Worm (Caenorhabditis elegans) whole organism, L4 larva: ENCODE data around the gene F01D5.1.

Experiments used
- F26F4.8 ChIP-seq: fragments of 200-800 bp; sonication (Bioruptor generic); conservative IDR thresholded peaks from 2 replicates; pipeline ENCODE4 v1.3.6; 2022; ENCODE audit warnings: missing genetic modification characterization, missing compliant biosample characterization
- T20F7.1 ChIP-seq: fragments of 200-800 bp; sonication (Bioruptor generic); optimal IDR thresholded peaks from 2 replicates; lab custom pipeline; 2018; ENCODE audit warnings: mild to moderate bottlenecking, missing genetic modification characterization, missing compliant biosample characterization
- Y105C5A.15 ChIP-seq: fragments of 200-800 bp; sonication (Bioruptor generic); IDR thresholded peaks from 2 replicates; pipeline ENCODE4 v1.3.6; 2022; ENCODE audit warnings: missing genetic modification characterization, missing compliant biosample characterization
- Y75B8A.6 ChIP-seq: fragments of 200-800 bp; sonication (Bioruptor generic); IDR thresholded peaks from 2 replicates; pipeline ENCODE4 v1.3.6; 2022; ENCODE audit warnings: missing genetic modification reagents, missing genetic modification characterization, missing compliant biosample characterization
- ZK546.5 ChIP-seq, 2 experiments: sonication (generic microtip); optimal IDR thresholded peaks; 2 replicates each; lab custom pipeline; 2017; ENCODE audit warnings: missing biosample characterization in 2 of 2, missing genetic modification characterization in 2 of 2
- aha-1 ChIP-seq: fragments of 150-350 bp; peaks from one replicate; lab custom pipeline; 2014; ENCODE audit warnings: missing biosample characterization, missing genetic modification characterization
- ceh-32 ChIP-seq: sonication (generic microtip); optimal IDR thresholded peaks from 2 replicates; lab custom pipeline; 2016; ENCODE audit warnings: mild to moderate bottlenecking, missing genetic modification characterization, missing compliant biosample characterization; ENCODE audit not compliant: poor library complexity
- ceh-82 ChIP-seq: sonication (generic microtip); optimal IDR thresholded peaks from 2 replicates; lab custom pipeline; 2017; ENCODE audit warnings: missing biosample characterization, missing genetic modification characterization
- cey-2 ChIP-seq: sonication (generic microtip); optimal IDR thresholded peaks from 3 replicates; lab custom pipeline; 2017; ENCODE audit warnings: missing genetic modification characterization, mild to moderate bottlenecking, missing compliant biosample characterization, antibody characterized with exemption, borderline replicate concordance; ENCODE audit not compliant: insufficient read depth
- daf-16 ChIP-seq, 3 experiments: sonication (generic microtip); optimal IDR thresholded peaks; 2 replicates each; lab custom pipeline; 2016 to 2017; ENCODE audit warnings: missing genetic modification characterization in 3 of 3, missing genetic modification reagents in 3 of 3, mild to moderate bottlenecking in 2 of 3, missing compliant biosample characterization in 2 of 3, missing biosample characterization in 1 of 3, moderate library complexity in 1 of 3
- daf-19 ChIP-seq: fragments of 200-800 bp; sonication (Bioruptor generic); conservative IDR thresholded peaks from 2 replicates; pipeline ENCODE4 v1.3.6; 2022; ENCODE audit warnings: missing genetic modification characterization, missing compliant biosample characterization
- dmd-6 ChIP-seq: fragments of 200-800 bp; sonication (Bioruptor generic); IDR thresholded peaks from 2 replicates; pipeline ENCODE4 v1.3.6; 2022; ENCODE audit warnings: missing genetic modification reagents, missing genetic modification characterization, missing compliant biosample characterization
- dmd-9 ChIP-seq: fragments of 200-800 bp; sonication (Bioruptor generic); IDR thresholded peaks from 2 replicates; pipeline ENCODE4 v1.3.6; 2022; ENCODE audit warnings: missing genetic modification reagents, missing genetic modification characterization, missing compliant biosample characterization
- dpl-1 ChIP-seq: fragments of 150-350 bp; optimal IDR thresholded peaks from 2 replicates; lab custom pipeline; 2014; ENCODE audit warnings: missing biosample characterization, missing genetic modification reagents, missing genetic modification characterization
- duxl-1 ChIP-seq: sonication (generic microtip); optimal IDR thresholded peaks from 2 replicates; lab custom pipeline; 2016; ENCODE audit warnings: mild to moderate bottlenecking, missing genetic modification characterization, moderate library complexity, missing compliant biosample characterization; ENCODE audit not compliant: poor library complexity
- dve-1 ChIP-seq: sonication (generic microtip); optimal IDR thresholded peaks from 2 replicates; lab custom pipeline; 2017; ENCODE audit warnings: antibody characterized with exemption, mild to moderate bottlenecking, missing genetic modification characterization, missing compliant biosample characterization; ENCODE audit not compliant: insufficient read depth
- egl-27 ChIP-seq: sonication (generic microtip); optimal IDR thresholded peaks from 3 replicates; lab custom pipeline; 2017; ENCODE audit warnings: missing biosample characterization, missing genetic modification reagents, missing genetic modification characterization
- egl-43 ChIP-seq: fragments of 200-800 bp; sonication (Bioruptor generic); IDR thresholded peaks from 2 replicates; pipeline ENCODE4 v1.3.6; 2022; ENCODE audit warnings: missing genetic modification reagents, missing genetic modification characterization, missing compliant biosample characterization
- hif-1 ChIP-seq, 2 experiments: sonication (generic microtip); optimal IDR thresholded peaks; 2 replicates each; lab custom pipeline; 2016 to 2017; ENCODE audit warnings: missing compliant biosample characterization in 2 of 2, missing genetic modification characterization in 2 of 2, missing genetic modification reagents in 2 of 2, missing genotype in 2 of 2, mild to moderate bottlenecking in 1 of 2
- hlh-11 ChIP-seq: fragments of 200-800 bp; sonication (Bioruptor generic); optimal IDR thresholded peaks from 2 replicates; lab custom pipeline; 2018; ENCODE audit warnings: mild to moderate bottlenecking, missing genetic modification characterization, missing compliant biosample characterization
- hlh-30 ChIP-seq: sonication (generic microtip); optimal IDR thresholded peaks from 2 replicates; lab custom pipeline; 2017; ENCODE audit warnings: antibody characterized with exemption, mild to moderate bottlenecking, missing genetic modification characterization, missing compliant biosample characterization; ENCODE audit not compliant: insufficient read depth
- lin-29 ChIP-seq: fragments of 200-800 bp; sonication (Bioruptor generic); IDR thresholded peaks from 2 replicates; pipeline ENCODE4 v1.3.6; 2022; ENCODE audit warnings: missing genetic modification reagents, missing genetic modification characterization, missing compliant biosample characterization
- lin-38 ChIP-seq: fragments of 200-800 bp; sonication (Bioruptor generic); IDR thresholded peaks from 2 replicates; pipeline ENCODE4 v1.3.6; 2022; ENCODE audit warnings: missing genetic modification reagents, missing genetic modification characterization, missing compliant biosample characterization
- lin-39 ChIP-seq: fragments of 150-350 bp; optimal IDR thresholded peaks from 2 replicates; lab custom pipeline; 2014; ENCODE audit warnings: missing biosample characterization, missing genetic modification reagents, missing genetic modification characterization
- mep-1 ChIP-seq: fragments of 150-350 bp; sonication (generic microtip); optimal IDR thresholded peaks from 3 replicates; lab custom pipeline; 2014; ENCODE audit warnings: missing biosample characterization, missing genetic modification characterization
- mes-2 ChIP-seq: sonication (generic microtip); optimal IDR thresholded peaks from 2 replicates; lab custom pipeline; 2016; ENCODE audit warnings: missing genotype, mild to moderate bottlenecking, missing genetic modification characterization, missing compliant biosample characterization; ENCODE audit not compliant: poor library complexity, severe bottlenecking
- mxl-2 ChIP-seq: fragments of 200-800 bp; sonication (Bioruptor generic); conservative IDR thresholded peaks from 2 replicates; pipeline ENCODE4 v1.3.6; 2022; ENCODE audit warnings: missing genetic modification reagents, missing genetic modification characterization, missing compliant biosample characterization
- mxl-3 ChIP-seq: fragments of 200-800 bp; sonication (Bioruptor generic); optimal IDR thresholded peaks from 2 replicates; lab custom pipeline; 2018; ENCODE audit warnings: mild to moderate bottlenecking, missing genetic modification characterization, missing compliant biosample characterization
- nhr-102 ChIP-seq: sonication (generic microtip); optimal IDR thresholded peaks from 2 replicates; lab custom pipeline; 2016; ENCODE audit warnings: mild to moderate bottlenecking, missing genetic modification characterization, moderate library complexity, missing compliant biosample characterization
- nhr-11 ChIP-seq: fragments of 150-350 bp; optimal IDR thresholded peaks from 2 replicates; lab custom pipeline; 2014; ENCODE audit warnings: missing biosample characterization, missing genetic modification characterization
- nhr-111 ChIP-seq: fragments of 200-800 bp; sonication (Bioruptor generic); optimal IDR thresholded peaks from 2 replicates; lab custom pipeline; 2018; ENCODE audit warnings: mild to moderate bottlenecking, missing genetic modification characterization, missing compliant biosample characterization
- nhr-237 ChIP-seq: sonication (generic microtip); optimal IDR thresholded peaks from 2 replicates; lab custom pipeline; 2017; ENCODE audit warnings: missing biosample characterization, missing genetic modification characterization
- nhr-41 ChIP-seq: fragments of 200-800 bp; sonication (Bioruptor generic); IDR thresholded peaks from 2 replicates; pipeline ENCODE4 v1.3.6; 2022; ENCODE audit warnings: missing genetic modification reagents, missing genetic modification characterization, missing compliant biosample characterization
- nhr-42 ChIP-seq: fragments of 200-800 bp; sonication (Bioruptor generic); IDR thresholded peaks from 2 replicates; pipeline ENCODE4 v1.3.6; 2022; ENCODE audit warnings: missing genetic modification characterization, missing compliant biosample characterization
- nhr-77 ChIP-seq: fragments of 150-350 bp; optimal IDR thresholded peaks from 2 replicates; lab custom pipeline; 2014; ENCODE audit warnings: missing biosample characterization, missing genetic modification characterization
- set-16 ChIP-seq: fragments of 200-800 bp; sonication (Bioruptor generic); IDR thresholded peaks from 2 replicates; pipeline ENCODE4 v1.3.6; 2022; ENCODE audit warnings: missing genetic modification reagents, missing genetic modification characterization, missing compliant biosample characterization
- skn-1 ChIP-seq: fragments of 150-350 bp; optimal IDR thresholded peaks from 2 replicates; lab custom pipeline; 2014; ENCODE audit warnings: missing biosample characterization, missing genetic modification characterization
- spr-1 ChIP-seq: sonication (generic microtip); optimal IDR thresholded peaks from 2 replicates; lab custom pipeline; 2016; ENCODE audit warnings: mild to moderate bottlenecking, missing genetic modification characterization, missing compliant biosample characterization
- tra-1 ChIP-seq: fragments of 200-800 bp; sonication (Bioruptor generic); IDR thresholded peaks from 2 replicates; pipeline ENCODE4 v1.3.6; 2022; ENCODE audit warnings: missing genetic modification reagents, missing genetic modification characterization, missing compliant biosample characterization
- unc-130 ChIP-seq: sonication (generic microtip); optimal IDR thresholded peaks from 2 replicates; lab custom pipeline; 2016; ENCODE audit warnings: missing genetic modification reagents, missing genetic modification characterization, missing compliant biosample characterization
- unc-62 ChIP-seq, 3 experiments: fragments of 150-350 bp in 1 of 3; sonication (generic microtip); optimal IDR thresholded peaks in 2 of 3; peaks in 1 of 3; 1 replicate in 1 of 3; 2 replicates in 2 of 3; lab custom pipeline; 2014 to 2017; ENCODE audit warnings: missing biosample characterization in 3 of 3, missing genetic modification characterization in 3 of 3, missing genetic modification reagents in 3 of 3, missing genotype in 1 of 3
- vab-7 ChIP-seq: fragments of 200-800 bp; sonication (Bioruptor generic); IDR thresholded peaks from 2 replicates; pipeline ENCODE4 v1.3.6; 2022; ENCODE audit warnings: missing genetic modification reagents, missing genetic modification characterization, missing compliant biosample characterization
- zag-1 ChIP-seq: fragments of 150-350 bp; optimal IDR thresholded peaks from 2 replicates; lab custom pipeline; 2014; ENCODE audit warnings: missing biosample characterization, missing genetic modification characterization
- zip-11 ChIP-seq: fragments of 200-800 bp; sonication (Bioruptor generic); IDR thresholded peaks from 2 replicates; pipeline ENCODE4 v1.3.6; 2022; ENCODE audit warnings: missing genetic modification characterization, missing compliant biosample characterization
- zip-2 ChIP-seq: fragments of 150-350 bp; optimal IDR thresholded peaks from 2 replicates; lab custom pipeline; 2014; ENCODE audit warnings: missing biosample characterization, missing genetic modification characterization
- ztf-11 ChIP-seq: fragments of 150-350 bp; optimal IDR thresholded peaks from 2 replicates; lab custom pipeline; 2014; ENCODE audit warnings: missing biosample characterization, missing genetic modification characterization
- ztf-7 ChIP-seq: fragments of 150-350 bp; optimal IDR thresholded peaks from 2 replicates; lab custom pipeline; 2014; ENCODE audit warnings: missing biosample characterization, missing genetic modification characterization

The F01D5.1 gene

ce11 chrII:13974136-13974535 is 23.2 kb downstream of the F01D5.1 start:
- 0 out of 2 replicates have a peak, but pooled peaks have one; percentile 4 for TF ChIP-seq tra-1 (GFP tag; lab: Robert Waterston, UW)
- TF ChIP-seq unc-130, result no peak
- 0 out of 2 replicates have a peak, but pooled peaks have one; percentile 19 for TF ChIP-seq nhr-42 (GFP tag; lab: Robert Waterston, UW)
- no peak for TF ChIP-seq lin-29 (GFP tag; lab: Robert Waterston, UW)
- TF ChIP-seq, all 104 proteins: peak for 2

- TF ChIP-seq set-16 (GFP tag; lab: Robert Waterston, UW) (no peak), vab-7 (GFP tag; lab: Robert Waterston, UW) (no peak), T20F7.1 (GFP tag; lab: Kevin White, UChicago) (no peak), ztf-7 (tag; lab: Kevin White, UChicago) (no peak), mxl-3 (peak; percentile 17), daf-19 (GFP tag; lab: Robert Waterston, UW) (no peak), cey-2 (no peak), egl-27 (tag; lab: Kevin White, UChicago) (no peak), ZK546.5 (tag; optimal IDR thresholded peaks at IDR 0.05; lab: Kevin White, UChicago) (no peak), mep-1 (tag; lab: Kevin White, UChicago) (peak; percentile 32), ceh-32 (tag; lab: Kevin White, UChicago) (no peak), dmd-9 (GFP tag; lab: Robert Waterston, UW) (no peak), nhr-102 (tag; lab: Kevin White, UChicago) (no peak), mes-2 (tag; lab: Kevin White, UChicago) (peak; percentile 36), tra-1 (GFP tag; lab: Robert Waterston, UW) (no peak), zip-11 (no peak), nhr-77 (peak; percentile 46), dpl-1 (GFP tag; lab: Kevin White, UChicago) (peak; percentile 7), lin-38 (GFP tag; lab: Robert Waterston, UW) (no peak), F26F4.8 (GFP tag; lab: Robert Waterston, UW) (no peak), egl-43 (GFP tag; lab: Robert Waterston, UW) (no peak), ceh-82 (no peak), dve-1 (tag; lab: Kevin White, UChicago) (peak; percentile 60), unc-62 (GFP tag; optimal IDR thresholded peaks at IDR 0.05 in 1 of 2; lab: Kevin White, UChicago) (peak in 1 of 2 experiments; percentile 79), unc-62 (tag; optimal IDR thresholded peaks at IDR 0.05; lab: Kevin White, UChicago) (no peak), skn-1 (tag; lab: Kevin White, UChicago) (no peak), hlh-11 (tag; lab: Kevin White, UChicago) (peak; percentile 27), lin-39 (tag; lab: Kevin White, UChicago) (no peak), aha-1 (tag; lab: Kevin White, UChicago) (no peak), daf-16 (GFP tag; optimal IDR thresholded peaks at IDR 0.05; lab: Kevin White, UChicago) (no peak), daf-16 (tag; optimal IDR thresholded peaks at IDR 0.05; lab: Kevin White, UChicago) (peak; percentile 41), lin-29 (GFP tag; lab: Robert Waterston, UW) (no peak), nhr-111 (GFP tag; lab: Kevin White, UChicago) (no peak), spr-1 (tag; lab: Kevin White, UChicago) (no peak), hif-1 (tag; optimal IDR thresholded peaks at IDR 0.05; lab: Kevin White, UChicago) (no peak), nhr-41 (GFP tag; lab: Robert Waterston, UW) (no peak), ztf-11 (tag; lab: Kevin White, UChicago) (no peak), nhr-42 (GFP tag; lab: Robert Waterston, UW) (no peak), dmd-6 (GFP tag; lab: Robert Waterston, UW) (0 out of 2 replicates have a peak, but pooled peaks have one; percentile 19), nhr-11 (tag; lab: Kevin White, UChicago) (no peak), mxl-2 (GFP tag; lab: Robert Waterston, UW) (no peak), zip-2 (no peak), zag-1 (tag; lab: Kevin White, UChicago) (no peak), Y75B8A.6 (GFP tag; lab: Robert Waterston, UW) (no peak), duxl-1 (tag; lab: Kevin White, UChicago) (no peak), hlh-30 (tag; lab: Kevin White, UChicago) (peak; percentile 15), Y105C5A.15 (GFP tag; lab: Robert Waterston, UW) (no peak), nhr-237 (no peak)
These were observed 23.9 kb downstream of the F01D5.1 start, which contains the start of gene Y39G8B.1 for ce11 chrII:13973514-13973913. Gene Y39G8B.1 (minus strand): TSS chrII:13973812.
